Worm (Caenorhabditis elegans) whole organism, L2 larva: ENCODE data around the gene C05D11.5.

Experiments used
- R02D3.7 ChIP-seq: fragments of 150-350 bp; optimal IDR thresholded peaks from 2 replicates; lab custom pipeline; 2014; ENCODE audit warnings: missing biosample characterization, missing genetic modification characterization
- alr-1 ChIP-seq: fragments of 150-350 bp; optimal IDR thresholded peaks from 2 replicates; lab custom pipeline; 2014; ENCODE audit warnings: missing biosample characterization, missing genetic modification characterization
- aly-2 ChIP-seq: fragments of 150-350 bp; optimal IDR thresholded peaks from 2 replicates; lab custom pipeline; 2014; ENCODE audit warnings: missing biosample characterization, missing genetic modification characterization
- ama-1 ChIP-seq: fragments of 150-350 bp; optimal IDR thresholded peaks from 2 replicates; lab custom pipeline; 2018; ENCODE audit warnings: inconsistent platforms
- ceh-16 ChIP-seq: fragments of 150-350 bp; optimal IDR thresholded peaks from 2 replicates; lab custom pipeline; 2014; ENCODE audit warnings: missing biosample characterization, missing genetic modification characterization
- crh-2 ChIP-seq: sonication (generic microtip); optimal IDR thresholded peaks from 2 replicates; lab custom pipeline; 2017; ENCODE audit warnings: missing biosample characterization, missing genetic modification characterization
- egl-27 ChIP-seq: sonication (generic microtip); optimal IDR thresholded peaks from 3 replicates; lab custom pipeline; 2017; ENCODE audit warnings: missing biosample characterization, missing genetic modification reagents, missing genetic modification characterization
- gmeb-1 ChIP-seq: fragments of 150-350 bp; optimal IDR thresholded peaks from 2 replicates; lab custom pipeline; 2014; ENCODE audit warnings: missing biosample characterization, missing genetic modification characterization
- lin-39 ChIP-seq: fragments of 150-350 bp; optimal IDR thresholded peaks from 2 replicates; lab custom pipeline; 2014; ENCODE audit warnings: missing biosample characterization, missing genetic modification reagents, missing genetic modification characterization
- nhr-6 ChIP-seq: fragments of 150-350 bp; optimal IDR thresholded peaks from 2 replicates; lab custom pipeline; 2014; ENCODE audit warnings: missing biosample characterization, missing genetic modification characterization
- peb-1 ChIP-seq: fragments of 150-350 bp; optimal IDR thresholded peaks from 2 replicates; lab custom pipeline; 2014; ENCODE audit warnings: missing biosample characterization, missing genetic modification characterization
- ztf-4 ChIP-seq: fragments of 150-350 bp; optimal IDR thresholded peaks from 2 replicates; lab custom pipeline; 2014; ENCODE audit warnings: missing biosample characterization, missing genetic modification characterization

DNA sequence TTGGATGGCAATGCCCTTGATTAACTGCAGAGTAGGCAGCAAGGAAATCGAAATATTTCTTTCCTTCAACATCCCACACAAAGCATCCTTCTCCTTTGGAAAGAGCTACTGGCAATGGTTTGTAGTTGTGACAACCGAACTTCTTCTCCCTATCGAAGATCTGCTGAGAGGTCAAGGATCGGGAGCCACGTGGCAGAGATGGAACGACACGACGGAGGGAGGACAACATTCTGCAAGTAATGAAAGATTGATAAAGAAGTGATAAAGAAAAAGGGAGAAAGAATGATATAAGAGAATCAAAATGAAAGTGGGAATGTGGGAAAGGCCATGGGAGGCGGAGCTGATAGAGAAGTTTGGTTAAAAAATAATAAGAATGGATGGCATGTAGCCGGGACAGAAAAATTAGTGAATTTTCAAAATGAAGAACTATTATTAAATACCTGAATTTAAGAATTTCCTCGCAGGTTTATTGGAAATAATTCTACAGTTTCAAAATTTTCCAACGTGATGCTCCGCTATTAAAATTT lies 16.0 kb downstream of the C05D11.5 start, which contains the start of gene oatr-1:
- TF ChIP-seq egl-27 (tag; lab: Kevin White, UChicago) (no peak), alr-1 (no peak), ceh-16 (tag; lab: Kevin White, UChicago) (no peak), aly-2 (tag; lab: Kevin White, UChicago) (no peak), ztf-4 (tag; lab: Kevin White, UChicago) (no peak), crh-2 (peak; percentile 81), R02D3.7 (tag; lab: Kevin White, UChicago) (no peak), nhr-6 (no peak), lin-39 (tag; lab: Kevin White, UChicago) (no peak), gmeb-1 (tag; lab: Kevin White, UChicago) (no peak), peb-1 (tag; lab: Kevin White, UChicago) (no peak), ama-1 (lab: Kevin White, UChicago) (no peak)
